Worm (Caenorhabditis elegans) whole organism, L4 larva: ENCODE measurements around the gene T28D6.5.
A peak's percentile ranks its signal among the peaks of the same experiment; 100 is the strongest.

Experiments
- D1046.2 ChIP-seq: fragments of 200-800 bp; sonication (Bioruptor generic); IDR thresholded peaks from 2 replicates; pipeline ENCODE4 v1.3.6; 2022; ENCODE audit warnings: missing genetic modification characterization, missing compliant biosample characterization
- F44E2.7 ChIP-seq: fragments of 200-800 bp; sonication (Bioruptor generic); IDR thresholded peaks from 2 replicates; pipeline ENCODE4 v2.1.2; 2022; ENCODE audit warnings: missing genetic modification characterization, missing compliant biosample characterization
- R02D3.7 ChIP-seq: fragments of 150-350 bp; sonication (generic microtip); optimal IDR thresholded peaks from 3 replicates; lab custom pipeline; 2014; ENCODE audit warnings: missing biosample characterization, missing genetic modification characterization
- T26A8.4 ChIP-seq: fragments of 200-800 bp; sonication (Bioruptor generic); IDR thresholded peaks from 2 replicates; pipeline ENCODE4 v1.3.6; 2022; ENCODE audit warnings: missing genetic modification characterization, missing compliant biosample characterization
- Y5F2A.4 ChIP-seq: fragments of 200-800 bp; sonication (Bioruptor generic); optimal IDR thresholded peaks from 2 replicates; lab custom pipeline; 2018; ENCODE audit warnings: mild to moderate bottlenecking, missing genetic modification characterization, missing compliant biosample characterization
- ZK337.2 ChIP-seq: fragments of 200-800 bp; sonication (Bioruptor generic); IDR thresholded peaks from 2 replicates; pipeline ENCODE4 v1.3.6; 2022; ENCODE audit warnings: missing genetic modification reagents, missing genetic modification characterization, missing compliant biosample characterization
- aha-1 ChIP-seq: fragments of 150-350 bp; peaks from one replicate; lab custom pipeline; 2014; ENCODE audit warnings: missing biosample characterization, missing genetic modification characterization
- ceh-20 ChIP-seq: fragments of 200-800 bp; sonication (Bioruptor generic); IDR thresholded peaks from 2 replicates; pipeline ENCODE4 v1.3.6; 2022; ENCODE audit warnings: missing genetic modification reagents, missing genetic modification characterization, missing compliant biosample characterization
- ceh-82 ChIP-seq: sonication (generic microtip); optimal IDR thresholded peaks from 2 replicates; lab custom pipeline; 2017; ENCODE audit warnings: missing biosample characterization, missing genetic modification characterization
- ces-1 ChIP-seq: fragments of 150-350 bp; sonication (generic microtip); optimal IDR thresholded peaks from 4 replicates; lab custom pipeline; 2014; ENCODE audit warnings: missing biosample characterization, missing genetic modification reagents, missing genetic modification characterization
- daf-12 ChIP-seq: fragments of 150-350 bp; optimal IDR thresholded peaks from 2 replicates; lab custom pipeline; 2014; ENCODE audit warnings: missing biosample characterization, missing genetic modification reagents, missing genetic modification characterization
- dmd-8 ChIP-seq: fragments of 200-800 bp; sonication (Bioruptor generic); IDR thresholded peaks from 2 replicates; pipeline ENCODE4 v1.3.6; 2022; ENCODE audit warnings: missing genetic modification characterization, missing compliant biosample characterization
- duxl-1 ChIP-seq: sonication (generic microtip); optimal IDR thresholded peaks from 2 replicates; lab custom pipeline; 2016; ENCODE audit warnings: mild to moderate bottlenecking, missing genetic modification characterization, moderate library complexity, missing compliant biosample characterization; ENCODE audit not compliant: poor library complexity
- egl-43 ChIP-seq: fragments of 200-800 bp; sonication (Bioruptor generic); IDR thresholded peaks from 2 replicates; pipeline ENCODE4 v1.3.6; 2022; ENCODE audit warnings: missing genetic modification reagents, missing genetic modification characterization, missing compliant biosample characterization
- fkh-10 ChIP-seq: fragments of 150-350 bp; optimal IDR thresholded peaks from 2 replicates; lab custom pipeline; 2014; ENCODE audit warnings: missing biosample characterization, missing genetic modification reagents, missing genetic modification characterization
- hif-1 ChIP-seq, 2 experiments: sonication (generic microtip); optimal IDR thresholded peaks; 2 replicates each; lab custom pipeline; 2016 to 2017; ENCODE audit warnings: missing compliant biosample characterization in 2 of 2, missing genetic modification characterization in 2 of 2, missing genetic modification reagents in 2 of 2, missing genotype in 2 of 2, mild to moderate bottlenecking in 1 of 2
- hlh-11 ChIP-seq: fragments of 200-800 bp; sonication (Bioruptor generic); optimal IDR thresholded peaks from 2 replicates; lab custom pipeline; 2018; ENCODE audit warnings: mild to moderate bottlenecking, missing genetic modification characterization, missing compliant biosample characterization
- hlh-30 ChIP-seq: sonication (generic microtip); optimal IDR thresholded peaks from 2 replicates; lab custom pipeline; 2017; ENCODE audit warnings: antibody characterized with exemption, mild to moderate bottlenecking, missing genetic modification characterization, missing compliant biosample characterization; ENCODE audit not compliant: insufficient read depth
- hmg-1.1 ChIP-seq: fragments of 200-800 bp; sonication (Bioruptor generic); IDR thresholded peaks from 2 replicates; pipeline ENCODE4 v1.3.6; 2022; ENCODE audit warnings: missing genetic modification reagents, missing genetic modification characterization, missing compliant biosample characterization
- jun-1 ChIP-seq: fragments of 150-350 bp; optimal IDR thresholded peaks from 2 replicates; lab custom pipeline; 2014; ENCODE audit warnings: missing biosample characterization, missing genetic modification reagents, missing genetic modification characterization
- lim-7 ChIP-seq: fragments of 200-800 bp; sonication (Bioruptor generic); IDR thresholded peaks from 2 replicates; pipeline ENCODE4 v1.3.6; 2022; ENCODE audit warnings: missing genetic modification characterization, missing compliant biosample characterization
- lin-29 ChIP-seq: fragments of 200-800 bp; sonication (Bioruptor generic); IDR thresholded peaks from 2 replicates; pipeline ENCODE4 v1.3.6; 2022; ENCODE audit warnings: missing genetic modification reagents, missing genetic modification characterization, missing compliant biosample characterization
- lir-3 ChIP-seq: sonication (generic microtip); optimal IDR thresholded peaks from 2 replicates; lab custom pipeline; 2016; ENCODE audit warnings: mild to moderate bottlenecking, missing genetic modification characterization, missing compliant biosample characterization
- lsy-2 ChIP-seq, 2 experiments: fragments of 150-350 bp in 1 of 2; sonication (generic microtip) in 1 of 2; optimal IDR thresholded peaks; 2 replicates each; lab custom pipeline; 2014 to 2017; ENCODE audit warnings: missing biosample characterization in 2 of 2, missing genetic modification characterization in 2 of 2
- mdt-29 ChIP-seq: fragments of 200-800 bp; sonication (Bioruptor generic); IDR thresholded peaks from 2 replicates; pipeline ENCODE4 v1.3.6; 2022; ENCODE audit warnings: missing genetic modification reagents, missing genetic modification characterization, missing compliant biosample characterization
- mep-1 ChIP-seq: fragments of 150-350 bp; sonication (generic microtip); optimal IDR thresholded peaks from 3 replicates; lab custom pipeline; 2014; ENCODE audit warnings: missing biosample characterization, missing genetic modification characterization
- mes-2 ChIP-seq: sonication (generic microtip); optimal IDR thresholded peaks from 2 replicates; lab custom pipeline; 2016; ENCODE audit warnings: missing genotype, mild to moderate bottlenecking, missing genetic modification characterization, missing compliant biosample characterization; ENCODE audit not compliant: poor library complexity, severe bottlenecking
- mxl-3 ChIP-seq: fragments of 200-800 bp; sonication (Bioruptor generic); optimal IDR thresholded peaks from 2 replicates; lab custom pipeline; 2018; ENCODE audit warnings: mild to moderate bottlenecking, missing genetic modification characterization, missing compliant biosample characterization
- nhr-10 ChIP-seq: fragments of 150-350 bp; optimal IDR thresholded peaks from 2 replicates; lab custom pipeline; 2014; ENCODE audit warnings: missing biosample characterization, missing genetic modification characterization
- nhr-237 ChIP-seq: sonication (generic microtip); optimal IDR thresholded peaks from 2 replicates; lab custom pipeline; 2017; ENCODE audit warnings: missing biosample characterization, missing genetic modification characterization
- nhr-28 ChIP-seq: fragments of 150-350 bp; optimal IDR thresholded peaks from 2 replicates; lab custom pipeline; 2014; ENCODE audit warnings: missing biosample characterization, missing genetic modification characterization
- nhr-41 ChIP-seq: fragments of 200-800 bp; sonication (Bioruptor generic); IDR thresholded peaks from 2 replicates; pipeline ENCODE4 v1.3.6; 2022; ENCODE audit warnings: missing genetic modification reagents, missing genetic modification characterization, missing compliant biosample characterization
- sdz-12 ChIP-seq: fragments of 200-800 bp; sonication (Bioruptor generic); optimal IDR thresholded peaks from 2 replicates; lab custom pipeline; 2018; ENCODE audit warnings: mild to moderate bottlenecking, missing genetic modification characterization, missing compliant biosample characterization
- set-16 ChIP-seq: fragments of 200-800 bp; sonication (Bioruptor generic); IDR thresholded peaks from 2 replicates; pipeline ENCODE4 v1.3.6; 2022; ENCODE audit warnings: missing genetic modification reagents, missing genetic modification characterization, missing compliant biosample characterization
- unc-62 ChIP-seq, 3 experiments: fragments of 150-350 bp in 1 of 3; sonication (generic microtip); optimal IDR thresholded peaks in 2 of 3; peaks in 1 of 3; 1 replicate in 1 of 3; 2 replicates in 2 of 3; lab custom pipeline; 2014 to 2017; ENCODE audit warnings: missing biosample characterization in 3 of 3, missing genetic modification characterization in 3 of 3, missing genetic modification reagents in 3 of 3, missing genotype in 1 of 3
- vab-7 ChIP-seq: fragments of 200-800 bp; sonication (Bioruptor generic); IDR thresholded peaks from 2 replicates; pipeline ENCODE4 v1.3.6; 2022; ENCODE audit warnings: missing genetic modification reagents, missing genetic modification characterization, missing compliant biosample characterization

T28D6.5 gene

DNA sequence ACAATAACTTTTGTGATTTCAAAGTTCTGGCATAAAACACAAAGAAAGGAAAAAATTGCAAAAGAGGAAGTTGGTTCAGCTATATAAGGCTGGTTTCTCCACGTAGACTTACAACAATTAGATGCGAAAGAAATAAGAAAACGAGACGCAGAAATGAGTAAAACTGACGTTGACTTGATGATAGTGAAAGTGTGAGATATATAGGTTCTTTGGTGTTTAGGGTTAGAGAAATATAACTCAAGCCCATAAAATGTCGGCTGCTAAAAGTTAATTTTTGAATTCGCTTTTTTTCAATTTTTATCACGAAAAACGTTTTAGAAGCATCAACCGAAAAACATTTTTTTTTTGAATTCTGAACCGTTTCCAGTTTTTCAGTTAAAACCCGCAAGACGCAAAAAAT lies 45.0 kb downstream of the T28D6.5 start:
- TF ChIP-seq mep-1 (tag; lab: Kevin White, UChicago) (peak; percentile 5), Y5F2A.4 (no peak), dmd-8 (GFP tag; lab: Robert Waterston, UW) (no peak)

DNA sequence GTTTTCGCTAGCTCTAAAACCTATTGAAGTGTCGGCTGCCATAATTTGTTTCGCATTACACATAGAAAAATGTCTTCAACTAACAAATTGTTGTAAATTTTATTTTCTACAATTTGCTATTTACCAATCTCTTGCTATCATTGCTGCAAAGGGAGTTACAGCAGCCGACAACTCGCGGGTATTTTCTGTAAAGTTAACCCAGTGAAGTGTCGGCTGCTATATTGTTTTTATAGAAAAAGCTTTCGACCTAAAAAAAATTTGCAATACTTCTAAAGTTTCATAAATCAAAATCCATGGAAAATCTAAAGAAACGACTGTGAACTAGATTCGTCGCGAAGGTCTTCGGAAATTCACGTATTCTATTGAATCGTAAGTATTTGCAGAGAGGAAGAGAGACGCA lies 45.4 kb downstream of the T28D6.5 start:
- TF ChIP-seq hif-1 (tag; optimal IDR thresholded peaks at IDR 0.05; lab: Kevin White, UChicago) (peak in 1 of 2 experiments; percentile 79), ces-1 (GFP tag; lab: Kevin White, UChicago) (no peak)

DNA sequence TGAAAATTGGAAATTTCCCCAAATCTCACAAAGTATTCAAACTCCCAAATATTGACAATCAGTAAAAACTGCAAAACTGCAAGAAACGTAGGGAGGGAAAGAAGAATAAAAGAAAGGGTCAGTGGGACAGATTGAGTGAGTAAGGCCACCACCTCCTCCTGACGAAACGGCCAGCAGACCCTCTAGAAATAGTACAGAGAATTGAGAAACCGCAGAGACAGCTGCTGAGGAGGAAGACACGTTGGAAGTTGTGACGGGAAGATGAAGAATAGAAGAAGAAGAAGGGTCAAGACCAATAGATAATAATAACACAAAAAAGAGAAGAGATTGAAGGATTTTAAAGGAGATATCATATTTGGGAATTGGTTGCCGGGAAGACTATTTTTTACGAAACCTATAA lies 47.1 kb downstream of the T28D6.5 start:
- peak; percentile 58 for TF ChIP-seq hlh-11 (tag; lab: Kevin White, UChicago)
- no peak for TF ChIP-seq unc-62 (GFP tag; optimal IDR thresholded peaks at IDR 0.05 in 1 of 2; lab: Kevin White, UChicago)
- no peak for TF ChIP-seq unc-62 (tag; optimal IDR thresholded peaks at IDR 0.05; lab: Kevin White, UChicago)
- peak; percentile 33 for TF ChIP-seq hlh-30 (tag; lab: Kevin White, UChicago)
- peak; percentile 27 for TF ChIP-seq mes-2 (tag; lab: Kevin White, UChicago)
- TF ChIP-seq duxl-1, result no peak
- peak; percentile 88 for TF ChIP-seq mxl-3 (GFP tag; lab: Kevin White, UChicago)
- TF ChIP-seq mep-1 (tag; lab: Kevin White, UChicago), result peak; percentile 28
- TF ChIP-seq fkh-10 (GFP tag; lab: Kevin White, UChicago), result peak; percentile 31
- TF ChIP-seq hmg-1.1 (GFP tag; lab: Robert Waterston, UW), result 0 out of 2 replicates have a peak, but pooled peaks have one; percentile 8
- peak; percentile 21 for TF ChIP-seq nhr-28 (tag; lab: Kevin White, UChicago)
- peak in 1 of 2 experiments; percentile 23 for TF ChIP-seq lsy-2 (tag; optimal IDR thresholded peaks at IDR 0.05; lab: Kevin White, UChicago)
- TF ChIP-seq T26A8.4, result no peak

DNA sequence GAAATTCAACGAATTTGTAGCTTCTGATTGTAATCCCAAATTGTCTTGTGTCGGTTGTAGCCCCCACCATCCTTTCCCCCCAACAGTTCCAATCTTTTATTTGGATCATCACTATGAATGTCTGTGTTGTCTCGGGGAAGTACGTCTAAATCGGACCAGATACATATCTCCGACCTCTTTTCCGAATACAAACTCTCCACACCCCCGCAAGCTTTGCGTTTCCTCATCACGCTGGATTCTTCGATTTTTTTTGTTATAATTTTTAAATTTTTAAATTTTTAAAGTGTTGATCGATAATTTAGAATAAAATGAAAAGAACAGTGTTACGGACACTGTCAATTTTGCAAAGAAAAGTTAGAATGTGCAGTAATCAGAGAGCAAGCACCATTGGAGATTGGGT lies 48.4 kb downstream of the T28D6.5 start, which contains the start of gene subs-4:
Gene subs-4, plus strand, starts transcription at position 301 of the 400 bp plus-strand sequence.
- TF ChIP-seq unc-62 (GFP tag; optimal IDR thresholded peaks at IDR 0.05 in 1 of 2; lab: Kevin White, UChicago), result peak in 1 of 2 experiments; percentile 4
- TF ChIP-seq unc-62 (tag; optimal IDR thresholded peaks at IDR 0.05; lab: Kevin White, UChicago), result no peak
- no peak for TF ChIP-seq nhr-237 (tag; lab: Kevin White, UChicago)
- no peak for TF ChIP-seq sdz-12 (GFP tag; lab: Kevin White, UChicago)

DNA sequence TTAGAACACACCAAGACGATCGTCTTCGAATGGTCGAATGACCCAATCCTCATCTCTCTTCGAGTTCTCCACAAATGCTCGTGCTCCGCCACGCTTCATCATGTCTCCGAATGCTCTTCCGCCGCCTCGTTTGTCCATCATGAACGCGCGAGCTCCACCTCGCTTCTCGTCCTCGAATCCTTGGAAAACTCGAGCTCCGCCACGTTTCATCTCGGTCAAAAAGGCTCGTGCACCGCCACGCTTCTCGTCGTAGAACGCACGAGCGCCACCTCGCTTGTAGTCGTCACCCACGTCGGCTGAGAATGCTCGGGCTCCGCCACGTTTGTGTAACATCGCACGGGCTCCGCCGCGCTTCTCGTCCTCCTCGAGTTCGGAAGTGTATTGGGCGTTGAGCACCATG lies 55.9 kb downstream of the T28D6.5 start:
- TF ChIP-seq hmg-1.1 (GFP tag; lab: Robert Waterston, UW) (0 out of 2 replicates have a peak, but pooled peaks have one; percentile 10), set-16 (GFP tag; lab: Robert Waterston, UW) (peak; percentile 88), ceh-82 (tag; lab: Kevin White, UChicago) (no peak), ceh-20 (GFP tag; lab: Robert Waterston, UW) (0 out of 2 replicates have a peak, but pooled peaks have one; percentile 12), egl-43 (0 out of 2 replicates have a peak, but pooled peaks have one; percentile 27), lin-29 (no peak), nhr-41 (no peak), vab-7 (GFP tag; lab: Robert Waterston, UW) (no peak), hlh-11 (tag; lab: Kevin White, UChicago) (no peak), lim-7 (GFP tag; lab: Robert Waterston, UW) (0 out of 2 replicates have a peak, but pooled peaks have one; percentile 9), ZK337.2 (GFP tag; lab: Robert Waterston, UW) (0 out of 2 replicates have a peak, but pooled peaks have one; percentile 3), D1046.2 (0 out of 2 replicates have a peak, but pooled peaks have one; percentile 26)
- TF ChIP-seq, all 104 proteins: peak for 7

DNA sequence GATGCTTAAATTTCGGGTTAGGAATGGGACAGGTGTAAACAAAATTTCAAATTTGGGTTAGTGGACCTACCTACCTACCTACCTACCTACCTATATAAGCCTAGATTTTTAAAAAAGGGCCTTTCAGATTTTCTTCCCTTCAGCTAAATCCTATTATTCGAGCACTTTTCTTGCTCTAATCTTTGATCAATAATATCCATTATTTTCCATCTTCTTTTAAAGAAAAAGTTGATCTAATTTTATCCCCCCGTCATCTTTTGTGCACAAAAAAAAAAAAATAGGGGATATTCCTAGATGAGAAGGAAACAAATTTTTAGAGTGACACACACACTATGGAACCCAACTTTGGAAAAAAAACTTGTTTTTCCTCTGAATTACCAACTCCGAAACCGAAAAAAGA lies 57.4 kb downstream of the T28D6.5 start:
- TF ChIP-seq mdt-29 (GFP tag; lab: Robert Waterston, UW) (no peak), lir-3 (tag; lab: Kevin White, UChicago) (no peak), D1046.2 (no peak), jun-1 (tag; lab: Kevin White, UChicago) (no peak), aha-1 (tag; lab: Kevin White, UChicago) (peak; percentile 13), nhr-10 (tag; lab: Kevin White, UChicago) (no peak), nhr-41 (no peak), vab-7 (GFP tag; lab: Robert Waterston, UW) (no peak), F44E2.7 (GFP tag; lab: Robert Waterston, UW) (no peak), R02D3.7 (no peak), fkh-10 (GFP tag; lab: Kevin White, UChicago) (peak; percentile 60), ces-1 (GFP tag; lab: Kevin White, UChicago) (peak; percentile 53), daf-12 (tag; lab: Kevin White, UChicago) (no peak), lin-29 (no peak)
